Fruit fly (Drosophila melanogaster): ENCODE results near the gene Dscam4.

Gene Dscam4

DNA sequence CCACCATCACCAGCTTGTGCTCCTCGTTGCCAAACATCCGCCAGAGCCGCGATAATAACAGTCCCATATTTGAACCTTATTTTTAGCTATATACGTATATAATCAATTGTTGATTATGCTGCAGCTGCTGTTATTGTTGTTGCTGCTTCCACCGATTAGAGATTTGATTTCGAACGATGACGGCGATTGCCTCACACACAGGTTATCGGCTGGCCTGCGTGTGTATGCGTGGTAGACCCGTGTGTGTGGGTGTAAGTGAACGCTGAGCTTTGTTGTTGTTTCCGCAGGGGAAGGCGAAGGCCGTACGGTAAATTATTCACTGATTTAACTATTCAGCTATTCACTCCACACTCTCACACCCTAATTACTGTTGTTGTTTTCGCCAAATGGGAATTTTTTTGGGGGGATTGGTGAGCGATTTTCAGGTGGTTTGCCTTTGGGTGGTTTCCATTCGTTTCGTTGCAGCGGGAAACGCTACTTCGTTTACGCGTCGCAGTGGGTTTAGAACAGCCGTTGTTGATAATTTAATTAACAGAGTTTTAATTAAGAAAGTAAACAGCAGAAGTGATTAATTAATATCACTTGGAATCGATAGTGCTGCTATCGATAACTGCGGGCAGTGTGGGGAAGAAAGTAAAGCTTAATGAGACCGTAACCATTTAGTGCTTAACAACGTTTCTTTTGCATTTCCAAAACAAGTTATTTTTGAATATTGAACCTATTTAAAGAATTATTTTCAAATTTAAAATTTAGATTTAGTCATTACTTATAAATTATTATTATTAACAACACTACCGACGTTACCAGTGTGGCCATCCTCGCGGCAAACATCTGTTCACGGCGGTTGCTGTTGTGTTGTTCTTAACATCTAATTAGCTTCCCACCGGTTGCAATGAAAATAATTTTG is 61.0 kb downstream of the Dscam4 start, which contains the start of the genes Arl5 and CG13671 (continued):
- TF ChIP-seq crp (GFP tag; optimal IDR thresholded peaks at IDR 0.05): peak in 1 of 2 experiments; percentile 89

DNA sequence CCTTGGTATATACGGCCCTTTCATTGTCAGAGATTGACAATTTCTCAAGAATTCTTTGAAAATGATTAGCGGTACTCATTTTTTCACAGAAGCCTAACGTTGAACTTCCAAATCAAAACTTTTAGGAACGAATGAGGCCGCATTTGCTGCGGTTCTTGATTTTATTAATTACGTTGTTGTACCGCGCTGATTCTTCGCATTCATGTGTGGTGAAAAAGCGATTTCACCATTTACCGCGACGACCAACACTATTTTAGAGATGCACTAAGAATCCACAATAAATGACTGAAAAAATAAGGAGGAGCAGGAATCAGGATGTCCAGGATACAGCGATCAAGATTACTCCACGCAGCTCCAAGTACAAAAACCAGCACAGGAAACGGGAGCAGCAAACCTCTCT is 65.5 kb downstream of the Dscam4 start, which contains the start of the genes CG7194 and Sbp2:
TSS of gene CG7194 (minus strand) at position 148 of the 400 bp plus-strand sequence.
TSS of gene Sbp2 (plus strand) at position 246 of the 400 bp plus-strand sequence.
- TF ChIP-seq emc (GFP tag; optimal IDR thresholded peaks at IDR 0.05) (no peak), Sox100B (GFP tag; optimal IDR thresholded peaks at IDR 0.05) (no peak), ci (GFP tag; IDR thresholded peaks at IDR 0.05) (no peak), gcm2 (GFP tag; optimal IDR thresholded peaks at IDR 0.05) (no peak), CG9215 (GFP tag; IDR thresholded peaks at IDR 0.05) (no peak), CG2116 (GFP tag; optimal IDR thresholded peaks at IDR 0.05) (peak; percentile 17), Usf (GFP tag; optimal IDR thresholded peaks at IDR 0.05) (no peak), Abd-B (GFP tag; optimal IDR thresholded peaks at IDR 0.05) (no peak), CG14667 (GFP tag; IDR thresholded peaks at IDR 0.05) (no peak), croc (GFP tag; conservative IDR thresholded peaks at IDR 0.05) (no peak), Doc2 (GFP tag; IDR thresholded peaks at IDR 0.05) (no peak), CG30403 (GFP tag; optimal IDR thresholded peaks at IDR 0.05) (no peak), Dip3 (GFP tag; optimal IDR thresholded peaks at IDR 0.05) (no peak), CG7556 (GFP tag; optimal IDR thresholded peaks at IDR 0.05) (no peak), Sry-δ (GFP tag; optimal IDR thresholded peaks at IDR 0.05) (peak; percentile 64), Ets65A (GFP tag) (no peak), abd-A (tag; optimal IDR thresholded peaks at IDR 0.05) (no peak), toy (GFP tag; IDR thresholded peaks at IDR 0.05) (no peak), Antp (GFP tag; optimal IDR thresholded peaks at IDR 0.05) (no peak), HmgD (GFP tag; optimal IDR thresholded peaks at IDR 0.05) (no peak), Myb (GFP tag; optimal IDR thresholded peaks at IDR 0.05) (no peak), CG2120 (GFP tag; optimal IDR thresholded peaks at IDR 0.05) (peak; percentile 18), BEAF-32 (GFP tag; optimal IDR thresholded peaks at IDR 0.05) (peak; percentile 32), unc-4 (GFP tag; IDR thresholded peaks at IDR 0.05; ENCODE audit: partially characterized antibody) (no peak), zen2 (GFP tag; IDR thresholded peaks at IDR 0.05; ENCODE audit: partially characterized antibody) (no peak), ATbp (GFP tag; optimal IDR thresholded peaks at IDR 0.05) (no peak), CG3281 (GFP tag; optimal IDR thresholded peaks at IDR 0.05) (no peak), Opbp (GFP tag; IDR thresholded peaks at IDR 0.05; ENCODE audit: partially characterized antibody) (no peak), lilli (GFP tag; optimal IDR thresholded peaks at IDR 0.05) (no peak), Six4 (GFP tag; optimal IDR thresholded peaks at IDR 0.05) (no peak), stwl (tag; optimal IDR thresholded peaks at IDR 0.05) (peak; percentile 35), CG18619 (GFP tag; optimal IDR thresholded peaks at IDR 0.05) (no peak), trem (tag; optimal IDR thresholded peaks at IDR 0.05) (no peak), zfh2 (GFP tag; optimal IDR thresholded peaks at IDR 0.05) (peak; percentile 23), CG7928 (GFP tag; optimal IDR thresholded peaks at IDR 0.05) (no peak), CG3838 (GFP tag; optimal IDR thresholded peaks at IDR 0.05) (no peak), CG5953 (GFP tag; IDR thresholded peaks at IDR 0.05) (no peak), Scr (GFP tag; IDR thresholded peaks at IDR 0.05; ENCODE audit: partially characterized antibody) (peak; percentile 10; the same call in 1 of the 2 replicates), fd3F (GFP tag; optimal IDR thresholded peaks at IDR 0.05) (no peak), CG7786 (GFP tag; optimal IDR thresholded peaks at IDR 0.05) (no peak), CG2889 (GFP tag; IDR thresholded peaks at IDR 0.05) (no peak), CG10267 (tag; optimal IDR thresholded peaks at IDR 0.05) (peak; percentile 74), Sry-β (GFP tag; optimal IDR thresholded peaks at IDR 0.05) (peak; percentile 44), CG16815 (GFP tag; optimal IDR thresholded peaks at IDR 0.05) (no peak), Hr51 (GFP tag; optimal IDR thresholded peaks at IDR 0.05) (no peak), Dll (GFP tag; IDR thresholded peaks at IDR 0.05; ENCODE audit: partially characterized antibody) (peak; percentile 37; the same call in 1 of the 4 replicates)
